Worm (Caenorhabditis elegans): ENCODE measurements around the gene dnj-1.
A peak's percentile ranks its signal among the peaks of the same experiment; 100 is the strongest.
"Not testable (repeated sequence)": the region's sequence is repeated elsewhere in the genome, so short reads cannot be mapped to it uniquely, and the experiment has no call there.

Gene dnj-1

ce11 chrIV:11298154-11299086, at the start of gene dnj-1, which contains the start of gene B0035.15:
Gene dnj-1, plus strand, starts transcription at chrIV:11299036.
Gene B0035.15, minus strand, starts transcription at chrIV:11298252.
- TF ChIP-seq fos-1 (tag; optimal IDR thresholded peaks at IDR 0.05) = peak; percentile 67
- TF ChIP-seq blmp-1 (tag; optimal IDR thresholded peaks at IDR 0.05; ENCODE audit: insufficient read depth) = peak; percentile 51
- no peak for TF ChIP-seq nhr-237 (tag; optimal IDR thresholded peaks at IDR 0.05)
- no peak for TF ChIP-seq nhr-10 (tag; optimal IDR thresholded peaks at IDR 0.05)
- no peak for TF ChIP-seq sma-9 (GFP tag; optimal IDR thresholded peaks at IDR 0.05)
- TF ChIP-seq sma-9 (tag; optimal IDR thresholded peaks at IDR 0.05) = no peak
- TF ChIP-seq alr-1 (tag; optimal IDR thresholded peaks at IDR 0.05) = no peak
- peak in 1 of 2 experiments; percentile 52 for TF ChIP-seq lsy-2 (tag; optimal IDR thresholded peaks at IDR 0.05)
- TF ChIP-seq nhr-12 (tag; optimal IDR thresholded peaks at IDR 0.05) = no peak
- no peak for TF ChIP-seq nhr-23 (tag; optimal IDR thresholded peaks at IDR 0.05)
- TF ChIP-seq nhr-77 (tag; optimal IDR thresholded peaks at IDR 0.05) = no peak
- TF ChIP-seq R02D3.7 (tag; optimal IDR thresholded peaks at IDR 0.05) = no peak
- peak; percentile 78 for TF ChIP-seq C34F6.9 (tag; optimal IDR thresholded peaks at IDR 0.05)
- TF ChIP-seq ztf-1 (GFP tag; conservative IDR thresholded peaks at IDR 0.05) = no peak
- TF ChIP-seq F13H6.1 (tag; optimal IDR thresholded peaks at IDR 0.05) = peak; percentile 19
- TF ChIP-seq sma-3 (GFP tag; optimal IDR thresholded peaks at IDR 0.05) = no peak
- TF ChIP-seq nhr-129 (tag; optimal IDR thresholded peaks at IDR 0.05) = peak; percentile 8
- TF ChIP-seq gmeb-1 (tag; optimal IDR thresholded peaks at IDR 0.05) = peak; percentile 36
- TF ChIP-seq elt-3 (tag; optimal IDR thresholded peaks at IDR 0.05) = no peak
- TF ChIP-seq lin-11 (tag; optimal IDR thresholded peaks at IDR 0.05) = no peak
- TF ChIP-seq dmd-4 (tag; optimal IDR thresholded peaks at IDR 0.05) = no peak
- TF ChIP-seq ZK546.5 (tag; optimal IDR thresholded peaks at IDR 0.05) = no peak
- peak; percentile 80 for TF ChIP-seq unc-55 (GFP tag; optimal IDR thresholded peaks at IDR 0.05)
- TF ChIP-seq skn-1 (tag; optimal IDR thresholded peaks at IDR 0.05) = no peak
- TF ChIP-seq ceh-16 (tag; optimal IDR thresholded peaks at IDR 0.05) = no peak
- TF ChIP-seq crh-2 (tag; optimal IDR thresholded peaks at IDR 0.05) = peak; percentile 43

- TF ChIP-seq sma-3 (GFP tag; optimal IDR thresholded peaks at IDR 0.05); sma-9 (GFP tag; optimal IDR thresholded peaks at IDR 0.05); sma-9 (tag; optimal IDR thresholded peaks at IDR 0.05); nhr-77 (tag; optimal IDR thresholded peaks at IDR 0.05): not testable (repeated sequence)
Measured at ce11 chrIV:11253689-11254088, 45.1 kb upstream of the dnj-1 start, which contains the start of gene C05C12.1. Gene C05C12.1, plus strand, starts transcription at chrIV:11253989.

- TF ChIP-seq aly-2 (tag; optimal IDR thresholded peaks at IDR 0.05) = no peak
- peak; percentile 49 for TF ChIP-seq sma-9 (GFP tag; optimal IDR thresholded peaks at IDR 0.05)
- no peak for TF ChIP-seq sma-9 (tag; optimal IDR thresholded peaks at IDR 0.05)
- peak; percentile 96 for TF ChIP-seq fos-1 (tag; optimal IDR thresholded peaks at IDR 0.05)
Measured at ce11 chrIV:11257476-11257875, 41.4 kb upstream of the dnj-1 start.

ce11 chrIV:11259485-11259972, 39.3 kb upstream of the dnj-1 start, which contains the start of gene gtl-1:
Gene gtl-1, minus strand, starts transcription at chrIV:11259535.
- TF ChIP-seq sma-9 (GFP tag; optimal IDR thresholded peaks at IDR 0.05) (no peak), sma-9 (tag; optimal IDR thresholded peaks at IDR 0.05) (no peak), fos-1 (tag; optimal IDR thresholded peaks at IDR 0.05) (peak; percentile 89), nhr-10 (tag; optimal IDR thresholded peaks at IDR 0.05) (no peak)

ce11 chrIV:11260544-11261227, 38.1 kb upstream of the dnj-1 start, which contains the start of gene C05C12.5:
Gene C05C12.5, minus strand, starts transcription at chrIV:11261185.
- no peak for TF ChIP-seq crh-2 (tag; optimal IDR thresholded peaks at IDR 0.05)
- no peak for TF ChIP-seq lin-39 (tag; optimal IDR thresholded peaks at IDR 0.05)
- TF ChIP-seq skn-1 (tag; optimal IDR thresholded peaks at IDR 0.05) = no peak
- TF ChIP-seq ceh-16 (tag; optimal IDR thresholded peaks at IDR 0.05) = no peak
- no peak for TF ChIP-seq alr-1 (tag; optimal IDR thresholded peaks at IDR 0.05)
- TF ChIP-seq lsy-2 (tag; optimal IDR thresholded peaks at IDR 0.05) = no peak
- TF ChIP-seq mbf-1 (tag; optimal IDR thresholded peaks at IDR 0.05) = no peak
- TF ChIP-seq mdl-1 (tag; optimal IDR thresholded peaks at IDR 0.05) = no peak
- no peak for TF ChIP-seq peb-1 (tag; optimal IDR thresholded peaks at IDR 0.05)
- no peak for TF ChIP-seq gmeb-1 (tag; optimal IDR thresholded peaks at IDR 0.05)
- TF ChIP-seq ztf-4 (tag; optimal IDR thresholded peaks at IDR 0.05) = no peak
- no peak for TF ChIP-seq snpc-4 (tag; optimal IDR thresholded peaks at IDR 0.05)

Measured in whole organism, L2 larva.